Worm (Caenorhabditis elegans): ENCODE data around the gene K07H8.12.

The K07H8.12 gene

ce11 chrIV:8233268-8233667 is 43.2 kb downstream of the K07H8.12 start:
- TF ChIP-seq nhr-25 (tag; optimal IDR thresholded peaks at IDR 0.05): no peak
- TF ChIP-seq nhr-12 (tag; optimal IDR thresholded peaks at IDR 0.05): no peak
- TF ChIP-seq R02D3.7 (tag; optimal IDR thresholded peaks at IDR 0.05): no peak
- TF ChIP-seq blmp-1 (tag; optimal IDR thresholded peaks at IDR 0.05; ENCODE audit: insufficient read depth): peak; percentile 42
- no peak for TF ChIP-seq lin-39 (tag; optimal IDR thresholded peaks at IDR 0.05)

DNA sequence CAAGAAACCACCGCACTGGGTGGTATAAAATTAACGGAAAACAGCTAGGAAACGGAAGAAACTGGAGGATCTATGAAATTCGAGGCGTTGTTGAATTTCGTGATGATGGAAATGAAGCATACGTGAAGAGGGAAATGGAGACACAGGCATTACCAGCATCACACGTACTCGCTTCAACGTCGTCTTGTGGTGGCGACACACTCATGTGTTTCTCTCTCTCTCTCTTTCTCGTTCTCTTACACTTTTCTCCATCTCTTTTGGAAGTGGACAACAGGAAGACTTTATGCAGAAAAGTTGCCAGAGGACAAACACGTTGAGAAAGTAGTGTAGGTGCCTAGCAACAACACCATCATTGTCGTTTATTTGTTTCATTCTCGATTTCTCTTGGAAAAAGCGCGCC is 44.1 kb downstream of the K07H8.12 start:
- TF ChIP-seq ZK546.5 (tag; optimal IDR thresholded peaks at IDR 0.05) (no peak), crh-2 (tag; optimal IDR thresholded peaks at IDR 0.05) (peak; percentile 33), mab-5 (tag; optimal IDR thresholded peaks at IDR 0.05) (no peak), nhr-129 (tag; optimal IDR thresholded peaks at IDR 0.05) (peak; percentile 80), zag-1 (tag; optimal IDR thresholded peaks at IDR 0.05) (no peak), nhr-25 (tag; optimal IDR thresholded peaks at IDR 0.05) (no peak), nhr-77 (tag; optimal IDR thresholded peaks at IDR 0.05) (no peak), elt-1 (tag; optimal IDR thresholded peaks at IDR 0.05) (no peak), lsy-2 (tag; optimal IDR thresholded peaks at IDR 0.05) (peak in 1 of 2 experiments; percentile 47), nhr-237 (tag; optimal IDR thresholded peaks at IDR 0.05) (no peak), sem-4 (tag; optimal IDR thresholded peaks at IDR 0.05) (no peak), unc-55 (GFP tag; optimal IDR thresholded peaks at IDR 0.05) (peak; percentile 73), lin-11 (tag; optimal IDR thresholded peaks at IDR 0.05) (peak; percentile 55), sma-9 (GFP tag; optimal IDR thresholded peaks at IDR 0.05) (no peak), sma-9 (tag; optimal IDR thresholded peaks at IDR 0.05) (no peak), lin-13 (GFP tag; optimal IDR thresholded peaks at IDR 0.05) (no peak), nhr-6 (tag; optimal IDR thresholded peaks at IDR 0.05) (no peak), ama-1 (optimal IDR thresholded peaks at IDR 0.05) (no peak), blmp-1 (tag; optimal IDR thresholded peaks at IDR 0.05; ENCODE audit: insufficient read depth) (no peak), skn-1 (tag; optimal IDR thresholded peaks at IDR 0.05) (no peak), gmeb-1 (tag; optimal IDR thresholded peaks at IDR 0.05) (no peak), elt-3 (tag; optimal IDR thresholded peaks at IDR 0.05) (no peak), nhr-10 (tag; optimal IDR thresholded peaks at IDR 0.05) (no peak), sma-3 (GFP tag; optimal IDR thresholded peaks at IDR 0.05) (no peak), ztf-4 (tag; optimal IDR thresholded peaks at IDR 0.05) (no peak), ceh-16 (tag; optimal IDR thresholded peaks at IDR 0.05) (no peak), lin-39 (tag; optimal IDR thresholded peaks at IDR 0.05) (no peak), nhr-21 (tag; optimal IDR thresholded peaks at IDR 0.05) (no peak), C34F6.9 (tag; optimal IDR thresholded peaks at IDR 0.05) (peak; percentile 57), R02D3.7 (tag; optimal IDR thresholded peaks at IDR 0.05) (no peak), unc-62 (GFP tag; optimal IDR thresholded peaks at IDR 0.05) (no peak), ceh-82 (tag; optimal IDR thresholded peaks at IDR 0.05) (no peak), mdl-1 (tag; optimal IDR thresholded peaks at IDR 0.05) (no peak), snpc-4 (tag; optimal IDR thresholded peaks at IDR 0.05) (no peak), nhr-11 (tag; optimal IDR thresholded peaks at IDR 0.05) (no peak), ztf-1 (GFP tag; conservative IDR thresholded peaks at IDR 0.05) (no peak), fos-1 (tag; optimal IDR thresholded peaks at IDR 0.05) (peak; percentile 25), dmd-4 (tag; optimal IDR thresholded peaks at IDR 0.05) (no peak), unc-39 (tag; optimal IDR thresholded peaks at IDR 0.05) (no peak), F13H6.1 (tag; optimal IDR thresholded peaks at IDR 0.05) (no peak), egl-27 (tag; optimal IDR thresholded peaks at IDR 0.05) (no peak), peb-1 (tag; optimal IDR thresholded peaks at IDR 0.05) (no peak), mbf-1 (tag; optimal IDR thresholded peaks at IDR 0.05) (no peak), ztf-11 (tag; optimal IDR thresholded peaks at IDR 0.05) (no peak)

- TF ChIP-seq lsy-2 (tag; optimal IDR thresholded peaks at IDR 0.05): peak in 1 of 2 experiments; percentile 29
- no peak for TF ChIP-seq lin-13 (GFP tag; optimal IDR thresholded peaks at IDR 0.05)
- no peak for TF ChIP-seq nhr-21 (tag; optimal IDR thresholded peaks at IDR 0.05)
- no peak for TF ChIP-seq aly-2 (tag; optimal IDR thresholded peaks at IDR 0.05)
- TF ChIP-seq elt-1 (tag; optimal IDR thresholded peaks at IDR 0.05): no peak
- TF ChIP-seq unc-62 (GFP tag; optimal IDR thresholded peaks at IDR 0.05): no peak
- TF ChIP-seq nhr-129 (tag; optimal IDR thresholded peaks at IDR 0.05): peak; percentile 52
- TF ChIP-seq sma-9 (GFP tag; optimal IDR thresholded peaks at IDR 0.05): peak; percentile 80
- no peak for TF ChIP-seq sma-9 (tag; optimal IDR thresholded peaks at IDR 0.05)
- no peak for TF ChIP-seq alr-1 (tag; optimal IDR thresholded peaks at IDR 0.05)
- TF ChIP-seq crh-2 (tag; optimal IDR thresholded peaks at IDR 0.05): peak; percentile 29
- no peak for TF ChIP-seq nhr-23 (tag; optimal IDR thresholded peaks at IDR 0.05)
- TF ChIP-seq ztf-1 (GFP tag; conservative IDR thresholded peaks at IDR 0.05): no peak
- no peak for TF ChIP-seq ceh-82 (tag; optimal IDR thresholded peaks at IDR 0.05)
- TF ChIP-seq unc-39 (tag; optimal IDR thresholded peaks at IDR 0.05): no peak
- no peak for TF ChIP-seq ztf-11 (tag; optimal IDR thresholded peaks at IDR 0.05)
- TF ChIP-seq zag-1 (tag; optimal IDR thresholded peaks at IDR 0.05): no peak
- TF ChIP-seq mdl-1 (tag; optimal IDR thresholded peaks at IDR 0.05): peak in 1 of 2 experiments; percentile 37
- peak; percentile 20 for TF ChIP-seq C34F6.9 (tag; optimal IDR thresholded peaks at IDR 0.05)
- no peak for TF ChIP-seq mab-5 (tag; optimal IDR thresholded peaks at IDR 0.05)
- peak; percentile 2 for TF ChIP-seq nhr-25 (tag; optimal IDR thresholded peaks at IDR 0.05)
- no peak for TF ChIP-seq R02D3.7 (tag; optimal IDR thresholded peaks at IDR 0.05)
- TF ChIP-seq fos-1 (tag; optimal IDR thresholded peaks at IDR 0.05): peak; percentile 4
- TF ChIP-seq lin-39 (tag; optimal IDR thresholded peaks at IDR 0.05): no peak
- no peak for TF ChIP-seq nhr-11 (tag; optimal IDR thresholded peaks at IDR 0.05)
- no peak for TF ChIP-seq nhr-237 (tag; optimal IDR thresholded peaks at IDR 0.05)
- TF ChIP-seq ama-1 (optimal IDR thresholded peaks at IDR 0.05): no peak
- no peak for TF ChIP-seq nhr-6 (tag; optimal IDR thresholded peaks at IDR 0.05)
- TF ChIP-seq blmp-1 (tag; optimal IDR thresholded peaks at IDR 0.05; ENCODE audit: insufficient read depth): no peak
- no peak for TF ChIP-seq ZK546.5 (tag; optimal IDR thresholded peaks at IDR 0.05)
- TF ChIP-seq gmeb-1 (tag; optimal IDR thresholded peaks at IDR 0.05): peak; percentile 44
- peak; percentile 50 for TF ChIP-seq sma-3 (GFP tag; optimal IDR thresholded peaks at IDR 0.05)
- TF ChIP-seq mbf-1 (tag; optimal IDR thresholded peaks at IDR 0.05): no peak
- no peak for TF ChIP-seq sem-4 (tag; optimal IDR thresholded peaks at IDR 0.05)
These were observed 47.0 kb downstream of the K07H8.12 start for ce11 chrIV:8229523-8229922.
